Worm (Caenorhabditis elegans) whole organism, early embryonic: Measurements from ENCODE around the gene F07A11.5.

Experiments used
- aly-1 ChIP-seq: sonication (generic microtip); optimal IDR thresholded peaks from 2 replicates; lab custom pipeline; 2016; ENCODE audit warnings: missing genetic modification characterization, missing compliant biosample characterization
- ama-1 ChIP-seq: fragments of 150-350 bp; optimal IDR thresholded peaks from 2 replicates; lab custom pipeline; 2014
- ceh-36 ChIP-seq: sonication (generic microtip); optimal IDR thresholded peaks from 2 replicates; lab custom pipeline; 2016; ENCODE audit warnings: missing genetic modification characterization, inconsistent platforms, missing compliant biosample characterization
- ets-7 ChIP-seq: sonication (generic microtip); optimal IDR thresholded peaks from 2 replicates; lab custom pipeline; 2016; ENCODE audit warnings: missing genotype, missing genetic modification characterization, missing compliant biosample characterization
- flt-1 ChIP-seq: fragments of 200-800 bp; sonication (Bioruptor generic); IDR thresholded peaks from 2 replicates; pipeline ENCODE4 v1.3.6; 2022; ENCODE audit warnings: missing genetic modification characterization, missing compliant biosample characterization
- tbx-37 ChIP-seq: fragments of 200-800 bp; sonication (Bioruptor generic); conservative IDR thresholded peaks from 2 replicates; pipeline ENCODE4 v1.3.6; 2022; ENCODE audit warnings: missing genetic modification reagents, missing genetic modification characterization, missing compliant biosample characterization

ce11 chrII:11637817-11638216 lies 25.7 kb downstream of the F07A11.5 start:
- TF ChIP-seq ama-1 (lab: Kevin White, UChicago) (no peak), tbx-37 (GFP tag; lab: Robert Waterston, UW) (no peak), ets-7 (tag; lab: Kevin White, UChicago) (no peak), ceh-36 (tag; lab: Kevin White, UChicago) (no peak), aly-1 (tag; lab: Kevin White, UChicago) (no peak), flt-1 (GFP tag; lab: Robert Waterston, UW) (no peak)
